Worm (Caenorhabditis elegans) whole organism, L2 larva: ENCODE data around the gene F55C12.4.
A peak's percentile ranks its signal among the peaks of the same experiment; 100 is the strongest.

Experiments
- F13H6.1 ChIP-seq: sonication (generic microtip); optimal IDR thresholded peaks from 2 replicates; lab custom pipeline; 2016; ENCODE audit warnings: missing genetic modification characterization, missing compliant biosample characterization
- R02D3.7 ChIP-seq: fragments of 150-350 bp; optimal IDR thresholded peaks from 2 replicates; lab custom pipeline; 2014; ENCODE audit warnings: missing biosample characterization, missing genetic modification characterization
- ZK546.5 ChIP-seq: sonication (generic microtip); optimal IDR thresholded peaks from 2 replicates; lab custom pipeline; 2017; ENCODE audit warnings: missing biosample characterization, missing genetic modification characterization
- aly-2 ChIP-seq: fragments of 150-350 bp; optimal IDR thresholded peaks from 2 replicates; lab custom pipeline; 2014; ENCODE audit warnings: missing biosample characterization, missing genetic modification characterization
- blmp-1 ChIP-seq: sonication (generic microtip); optimal IDR thresholded peaks from 2 replicates; lab custom pipeline; 2017; ENCODE audit warnings: missing genetic modification characterization, mild to moderate bottlenecking, missing compliant biosample characterization, antibody characterized with exemption, moderate library complexity; ENCODE audit not compliant: insufficient read depth
- ceh-82 ChIP-seq: fragments of 150-350 bp; optimal IDR thresholded peaks from 2 replicates; lab custom pipeline; 2014; ENCODE audit warnings: missing biosample characterization, missing genetic modification characterization
- crh-2 ChIP-seq: sonication (generic microtip); optimal IDR thresholded peaks from 2 replicates; lab custom pipeline; 2017; ENCODE audit warnings: missing biosample characterization, missing genetic modification characterization
- egl-27 ChIP-seq: sonication (generic microtip); optimal IDR thresholded peaks from 3 replicates; lab custom pipeline; 2017; ENCODE audit warnings: missing biosample characterization, missing genetic modification reagents, missing genetic modification characterization
- fos-1 ChIP-seq: fragments of 150-350 bp; optimal IDR thresholded peaks from 2 replicates; lab custom pipeline; 2014; ENCODE audit warnings: missing biosample characterization, missing genetic modification characterization
- gmeb-1 ChIP-seq: fragments of 150-350 bp; optimal IDR thresholded peaks from 2 replicates; lab custom pipeline; 2014; ENCODE audit warnings: missing biosample characterization, missing genetic modification characterization
- lin-13 ChIP-seq: fragments of 150-350 bp; optimal IDR thresholded peaks from 2 replicates; lab custom pipeline; 2014; ENCODE audit warnings: missing biosample characterization, missing genetic modification reagents, missing genetic modification characterization
- lin-39 ChIP-seq: fragments of 150-350 bp; optimal IDR thresholded peaks from 2 replicates; lab custom pipeline; 2014; ENCODE audit warnings: missing biosample characterization, missing genetic modification reagents, missing genetic modification characterization
- lsy-2 ChIP-seq, 2 experiments: fragments of 150-350 bp in 1 of 2; sonication (generic microtip) in 1 of 2; optimal IDR thresholded peaks; 2 replicates each; lab custom pipeline; 2014 to 2017; ENCODE audit warnings: missing biosample characterization in 2 of 2, missing genetic modification characterization in 2 of 2
- mab-5 ChIP-seq: fragments of 150-350 bp; optimal IDR thresholded peaks from 2 replicates; lab custom pipeline; 2014; ENCODE audit warnings: missing biosample characterization, missing genetic modification characterization
- nhr-10 ChIP-seq: sonication (generic microtip); optimal IDR thresholded peaks from 2 replicates; lab custom pipeline; 2017; ENCODE audit warnings: missing biosample characterization, missing genetic modification characterization
- nhr-11 ChIP-seq: fragments of 150-350 bp; optimal IDR thresholded peaks from 2 replicates; lab custom pipeline; 2014; ENCODE audit warnings: missing biosample characterization, missing genetic modification characterization
- nhr-12 ChIP-seq: fragments of 150-350 bp; optimal IDR thresholded peaks from 2 replicates; lab custom pipeline; 2014; ENCODE audit warnings: missing biosample characterization, missing genetic modification characterization
- nhr-129 ChIP-seq: fragments of 150-350 bp; optimal IDR thresholded peaks from 2 replicates; lab custom pipeline; 2014; ENCODE audit warnings: missing biosample characterization, missing genetic modification characterization
- nhr-21 ChIP-seq: fragments of 150-350 bp; optimal IDR thresholded peaks from 2 replicates; lab custom pipeline; 2014; ENCODE audit warnings: missing biosample characterization, missing genetic modification characterization
- nhr-23 ChIP-seq: fragments of 150-350 bp; optimal IDR thresholded peaks from 2 replicates; lab custom pipeline; 2014; ENCODE audit warnings: missing biosample characterization, missing genetic modification reagents, missing genetic modification characterization
- nhr-25 ChIP-seq: fragments of 150-350 bp; sonication (generic microtip); optimal IDR thresholded peaks from 3 replicates; lab custom pipeline; 2014; ENCODE audit warnings: missing biosample characterization, missing genetic modification characterization
- nhr-6 ChIP-seq: fragments of 150-350 bp; optimal IDR thresholded peaks from 2 replicates; lab custom pipeline; 2014; ENCODE audit warnings: missing biosample characterization, missing genetic modification characterization
- nhr-77 ChIP-seq: fragments of 150-350 bp; optimal IDR thresholded peaks from 2 replicates; lab custom pipeline; 2014; ENCODE audit warnings: missing biosample characterization, missing genetic modification characterization
- peb-1 ChIP-seq: fragments of 150-350 bp; optimal IDR thresholded peaks from 2 replicates; lab custom pipeline; 2014; ENCODE audit warnings: missing biosample characterization, missing genetic modification characterization
- sem-4 ChIP-seq: fragments of 150-350 bp; optimal IDR thresholded peaks from 2 replicates; lab custom pipeline; 2014; ENCODE audit warnings: missing biosample characterization, missing genetic modification reagents, missing genetic modification characterization
- skn-1 ChIP-seq: sonication (generic microtip); optimal IDR thresholded peaks from 2 replicates; lab custom pipeline; 2017; ENCODE audit warnings: missing biosample characterization, missing genetic modification characterization
- sma-3 ChIP-seq: sonication (generic microtip); optimal IDR thresholded peaks from 2 replicates; lab custom pipeline; 2016; ENCODE audit warnings: missing genetic modification reagents, missing genetic modification characterization, missing compliant biosample characterization
- sma-9 ChIP-seq, 2 experiments: fragments of 150-350 bp in 1 of 2; sonication (generic microtip) in 1 of 2; optimal IDR thresholded peaks; 2 replicates each; lab custom pipeline; 2014 to 2016; ENCODE audit warnings: missing genetic modification characterization in 2 of 2, mild to moderate bottlenecking in 1 of 2, missing biosample characterization in 1 of 2, missing compliant biosample characterization in 1 of 2, missing genetic modification reagents in 1 of 2, moderate library complexity in 1 of 2
- snpc-4 ChIP-seq: fragments of 150-350 bp; optimal IDR thresholded peaks from 2 replicates; lab custom pipeline; 2014; ENCODE audit warnings: missing biosample characterization, missing genetic modification characterization
- unc-55 ChIP-seq: fragments of 150-350 bp; sonication (generic microtip); optimal IDR thresholded peaks from 3 replicates; lab custom pipeline; 2014; ENCODE audit warnings: missing biosample characterization, missing genetic modification reagents, missing genetic modification characterization
- unc-62 ChIP-seq: fragments of 150-350 bp; optimal IDR thresholded peaks from 2 replicates; lab custom pipeline; 2014; ENCODE audit warnings: missing biosample characterization, missing genetic modification reagents, missing genetic modification characterization
- zag-1 ChIP-seq: fragments of 150-350 bp; optimal IDR thresholded peaks from 2 replicates; lab custom pipeline; 2014; ENCODE audit warnings: missing biosample characterization, missing genetic modification characterization
- ztf-11 ChIP-seq: sonication (generic microtip); optimal IDR thresholded peaks from 2 replicates; lab custom pipeline; 2017; ENCODE audit warnings: missing biosample characterization, missing genetic modification characterization
- ztf-4 ChIP-seq: fragments of 150-350 bp; optimal IDR thresholded peaks from 2 replicates; lab custom pipeline; 2014; ENCODE audit warnings: missing biosample characterization, missing genetic modification characterization

Gene F55C12.4

ce11 chrII:5872414-5872813, 14.2 kb upstream of the F55C12.4 start:
- TF ChIP-seq nhr-10 (no peak), fos-1 (tag; lab: Kevin White, UChicago) (peak; percentile 53)
- TF ChIP-seq, all 48 proteins: peak for 1

- TF ChIP-seq unc-55 (GFP tag; lab: Kevin White, UChicago) (peak; percentile 45), nhr-129 (tag; lab: Kevin White, UChicago) (peak; percentile 23), mab-5 (tag; lab: Kevin White, UChicago) (peak; percentile 73), R02D3.7 (tag; lab: Kevin White, UChicago) (no peak), sma-9 (GFP tag; optimal IDR thresholded peaks at IDR 0.05; lab: Kevin White, UChicago) (peak; percentile 16), sma-9 (tag; optimal IDR thresholded peaks at IDR 0.05; lab: Kevin White, UChicago) (no peak), lin-13 (GFP tag; lab: Kevin White, UChicago) (no peak)
- TF ChIP-seq, all 48 proteins: peak for 4
Observed at ce11 chrII:5871508-5871907, 13.3 kb upstream of the F55C12.4 start.

ce11 chrII:5866920-5867319, 8.7 kb upstream of the F55C12.4 start:
- TF ChIP-seq lin-39 (tag; lab: Kevin White, UChicago) (no peak), blmp-1 (tag; lab: Kevin White, UChicago) (no peak), lin-13 (GFP tag; lab: Kevin White, UChicago) (no peak), nhr-11 (tag; lab: Kevin White, UChicago) (no peak), nhr-77 (tag; lab: Kevin White, UChicago) (no peak), nhr-25 (tag; lab: Kevin White, UChicago) (no peak), lsy-2 (tag; optimal IDR thresholded peaks at IDR 0.05; lab: Kevin White, UChicago) (no peak), unc-55 (GFP tag; lab: Kevin White, UChicago) (no peak), F13H6.1 (no peak), snpc-4 (tag; lab: Kevin White, UChicago) (no peak), skn-1 (tag; lab: Kevin White, UChicago) (no peak), nhr-23 (tag; lab: Kevin White, UChicago) (no peak), nhr-6 (tag; lab: Kevin White, UChicago) (no peak)

- TF ChIP-seq ztf-4, result no peak
- no peak for TF ChIP-seq ztf-11 (tag; lab: Kevin White, UChicago)
- no peak for TF ChIP-seq nhr-25 (tag; lab: Kevin White, UChicago)
- TF ChIP-seq ceh-82 (tag; lab: Kevin White, UChicago), result no peak
- TF ChIP-seq gmeb-1 (tag; lab: Kevin White, UChicago), result no peak
- TF ChIP-seq fos-1 (tag; lab: Kevin White, UChicago), result peak; percentile 89
- TF ChIP-seq, all 48 proteins: peak for 1
Observed at ce11 chrII:5865405-5866308, 7.4 kb upstream of the F55C12.4 start, which contains the start of gene F55C12.19. Gene F55C12.19 (plus strand): TSS chrII:5866139.

ce11 chrII:5863893-5864292, 5.7 kb upstream of the F55C12.4 start, which contains the start of gene tag-234:
Gene tag-234 (plus strand): TSS chrII:5864193.
- TF ChIP-seq fos-1 (tag; lab: Kevin White, UChicago) (peak; percentile 50), lsy-2 (tag; optimal IDR thresholded peaks at IDR 0.05; lab: Kevin White, UChicago) (no peak)

- TF ChIP-seq ztf-11 (tag; lab: Kevin White, UChicago), result no peak
- no peak for TF ChIP-seq nhr-77 (tag; lab: Kevin White, UChicago)
- TF ChIP-seq gmeb-1 (tag; lab: Kevin White, UChicago), result no peak
- TF ChIP-seq sem-4, result no peak
- no peak for TF ChIP-seq nhr-6 (tag; lab: Kevin White, UChicago)
- no peak for TF ChIP-seq aly-2
Observed at ce11 chrII:5860621-5861020, 2.4 kb upstream of the F55C12.4 start.

ce11 chrII:5854122-5854521, 4.1 kb downstream of the F55C12.4 start, which contains the start of gene H41C03.1:
Gene H41C03.1 (plus strand): TSS chrII:5854422.
- TF ChIP-seq egl-27 (tag; lab: Kevin White, UChicago) (no peak), unc-62 (no peak), nhr-25 (tag; lab: Kevin White, UChicago) (no peak), aly-2 (no peak), blmp-1 (tag; lab: Kevin White, UChicago) (no peak), ztf-11 (tag; lab: Kevin White, UChicago) (no peak), peb-1 (no peak), crh-2 (no peak), R02D3.7 (tag; lab: Kevin White, UChicago) (no peak), lin-39 (tag; lab: Kevin White, UChicago) (no peak), nhr-12 (tag; lab: Kevin White, UChicago) (no peak), sma-3 (GFP tag; lab: Kevin White, UChicago) (no peak), snpc-4 (tag; lab: Kevin White, UChicago) (no peak), zag-1 (tag; lab: Kevin White, UChicago) (no peak), nhr-21 (tag; lab: Kevin White, UChicago) (no peak), lin-13 (GFP tag; lab: Kevin White, UChicago) (no peak), ZK546.5 (tag; lab: Kevin White, UChicago) (no peak)
